Worm (Caenorhabditis elegans) whole organism, young adult: ENCODE data around the gene F36D3.14.

Experiments
- B0336.3 ChIP-seq: fragments of 200-800 bp; sonication (Bioruptor generic); IDR thresholded peaks from 2 replicates; pipeline ENCODE4 v1.3.6; 2022; ENCODE audit warnings: missing genetic modification characterization, missing compliant biosample characterization
- F22D6.2 ChIP-seq: sonication (generic microtip); optimal IDR thresholded peaks from 2 replicates; lab custom pipeline; 2016; ENCODE audit warnings: mild to moderate bottlenecking, missing genetic modification characterization, missing compliant biosample characterization
- F39B2.1 ChIP-seq: fragments of 200-800 bp; sonication (Bioruptor generic); IDR thresholded peaks from 2 replicates; pipeline ENCODE4 v1.3.6; 2022; ENCODE audit warnings: missing genetic modification reagents, missing genetic modification characterization, missing compliant biosample characterization
- F52B5.7 ChIP-seq: sonication (generic microtip); optimal IDR thresholded peaks from 2 replicates; lab custom pipeline; 2016; ENCODE audit warnings: mild to moderate bottlenecking, missing genetic modification characterization, missing compliant biosample characterization
- F57C9.4 ChIP-seq: sonication (generic microtip); optimal IDR thresholded peaks from 2 replicates; lab custom pipeline; 2017; ENCODE audit warnings: mild to moderate bottlenecking, missing genetic modification characterization, missing compliant biosample characterization
- K11D2.4 ChIP-seq: fragments of 200-800 bp; sonication (Bioruptor generic); IDR thresholded peaks from 2 replicates; pipeline ENCODE4 v1.3.6; 2022; ENCODE audit warnings: missing genetic modification reagents, missing genetic modification characterization, missing compliant biosample characterization
- K12H6.12 ChIP-seq: fragments of 200-800 bp; sonication (Bioruptor generic); optimal IDR thresholded peaks from 2 replicates; lab custom pipeline; 2018; ENCODE audit warnings: mild to moderate bottlenecking, missing genetic modification characterization, missing compliant biosample characterization
- T26A5.8 ChIP-seq: sonication (generic microtip); optimal IDR thresholded peaks from 2 replicates; lab custom pipeline; 2016; ENCODE audit warnings: missing genetic modification characterization, missing compliant biosample characterization
- Y95B8A.8 ChIP-seq: fragments of 200-800 bp; sonication (Bioruptor generic); IDR thresholded peaks from 2 replicates; pipeline ENCODE4 v1.3.6; 2022; ENCODE audit warnings: missing genetic modification reagents, missing genetic modification characterization, missing compliant biosample characterization
- akir-1 ChIP-seq: fragments of 200-800 bp; sonication (Bioruptor generic); optimal IDR thresholded peaks from 2 replicates; lab custom pipeline; 2018; ENCODE audit warnings: mild to moderate bottlenecking, missing genetic modification characterization, moderate library complexity, missing compliant biosample characterization
- ama-1 ChIP-seq, 3 experiments: fragments of 150-350 bp in 1 of 3; sonication (generic microtip) in 2 of 3; optimal IDR thresholded peaks; 2 replicates each; lab custom pipeline; 2014 to 2018; ENCODE audit warnings: missing biosample characterization in 2 of 3, missing genetic modification characterization in 2 of 3, missing genetic modification reagents in 2 of 3
- aptf-2 ChIP-seq: fragments of 200-800 bp; sonication (Bioruptor generic); conservative IDR thresholded peaks from 2 replicates; pipeline ENCODE4 v1.3.6; 2022; ENCODE audit warnings: missing genetic modification reagents, missing genetic modification characterization, missing compliant biosample characterization
- aptf-3 ChIP-seq: fragments of 200-800 bp; sonication (Bioruptor generic); IDR thresholded peaks from 2 replicates; pipeline ENCODE4 v1.3.6; 2022; ENCODE audit warnings: missing genetic modification characterization, missing compliant biosample characterization
- atf-7 ChIP-seq: sonication (generic microtip); optimal IDR thresholded peaks from 2 replicates; lab custom pipeline; 2017; ENCODE audit warnings: mild to moderate bottlenecking, missing genetic modification characterization, missing compliant biosample characterization
- attf-3 ChIP-seq: fragments of 200-800 bp; sonication (Bioruptor generic); conservative IDR thresholded peaks from 2 replicates; pipeline ENCODE4 v1.3.6; 2022; ENCODE audit warnings: missing genetic modification reagents, missing genetic modification characterization, missing compliant biosample characterization
- bed-2 ChIP-seq: fragments of 200-800 bp; sonication (Bioruptor generic); IDR thresholded peaks from 2 replicates; pipeline ENCODE4 v1.3.6; 2022; ENCODE audit warnings: missing genetic modification reagents, missing genetic modification characterization, missing compliant biosample characterization
- ceh-27 ChIP-seq: fragments of 200-800 bp; sonication (Bioruptor generic); optimal IDR thresholded peaks from 2 replicates; lab custom pipeline; 2018; ENCODE audit warnings: mild to moderate bottlenecking, missing genetic modification characterization, moderate library complexity, missing compliant biosample characterization
- ceh-58 ChIP-seq: fragments of 200-800 bp; sonication (Bioruptor generic); IDR thresholded peaks from 2 replicates; pipeline ENCODE4 v1.3.6; 2022; ENCODE audit warnings: missing genetic modification characterization, missing compliant biosample characterization
- dpff-1 ChIP-seq: sonication (generic microtip); optimal IDR thresholded peaks from 2 replicates; lab custom pipeline; 2017; ENCODE audit warnings: mild to moderate bottlenecking, missing genetic modification characterization, missing compliant biosample characterization
- efl-1 ChIP-seq: fragments of 150-350 bp; optimal IDR thresholded peaks from 2 replicates; lab custom pipeline; 2014; ENCODE audit warnings: missing biosample characterization, missing genetic modification reagents, missing genetic modification characterization
- egl-18 ChIP-seq: fragments of 200-800 bp; sonication (Bioruptor generic); IDR thresholded peaks from 2 replicates; pipeline ENCODE4 v1.3.6; 2022; ENCODE audit warnings: missing genetic modification reagents, missing genetic modification characterization, missing compliant biosample characterization
- egl-44 ChIP-seq: fragments of 200-800 bp; sonication (Bioruptor generic); IDR thresholded peaks from 2 replicates; pipeline ENCODE4 v1.3.6; 2022; ENCODE audit warnings: missing genetic modification reagents, missing genetic modification characterization, missing compliant biosample characterization
- egrh-3 ChIP-seq: fragments of 200-800 bp; sonication (Bioruptor generic); IDR thresholded peaks from 2 replicates; pipeline ENCODE4 v1.3.6; 2022; ENCODE audit warnings: missing genetic modification reagents, missing genetic modification characterization, missing compliant biosample characterization
- ekl-4 ChIP-seq: fragments of 200-800 bp; sonication (Bioruptor generic); IDR thresholded peaks from 2 replicates; pipeline ENCODE4 v1.3.6; 2022; ENCODE audit warnings: missing genetic modification reagents, missing genetic modification characterization, missing compliant biosample characterization
- ets-4 ChIP-seq: fragments of 200-800 bp; sonication (Bioruptor generic); optimal IDR thresholded peaks from 2 replicates; lab custom pipeline; 2018; ENCODE audit warnings: mild to moderate bottlenecking, missing genetic modification characterization, missing compliant biosample characterization
- him-1 ChIP-seq: sonication (generic microtip); optimal IDR thresholded peaks from 2 replicates; lab custom pipeline; 2016; ENCODE audit warnings: missing genotype, missing genetic modification reagents, missing genetic modification characterization, missing compliant biosample characterization
- hlh-26 ChIP-seq: fragments of 200-800 bp; sonication (Bioruptor generic); conservative IDR thresholded peaks from 2 replicates; pipeline ENCODE4 v1.3.6; 2022; ENCODE audit warnings: missing genetic modification reagents, missing genetic modification characterization, missing compliant biosample characterization
- hmg-1.2 ChIP-seq: fragments of 200-800 bp; sonication (Bioruptor generic); IDR thresholded peaks from 2 replicates; pipeline ENCODE4 v1.3.6; 2022; ENCODE audit warnings: missing genetic modification reagents, missing genetic modification characterization, missing compliant biosample characterization
- hmg-20 ChIP-seq: fragments of 200-800 bp; sonication (Bioruptor generic); IDR thresholded peaks from 2 replicates; pipeline ENCODE4 v1.3.6; 2022; ENCODE audit warnings: missing genetic modification reagents, missing genetic modification characterization, missing compliant biosample characterization
- hsf-1 ChIP-seq: fragments of 200-800 bp; sonication (Bioruptor generic); IDR thresholded peaks from 2 replicates; pipeline ENCODE4 v1.3.6; 2022; ENCODE audit warnings: missing genetic modification reagents, missing genetic modification characterization, missing compliant biosample characterization
- let-607 ChIP-seq, 2 experiments: fragments of 200-800 bp in 1 of 2; sonication (Bioruptor generic) in 1 of 2; sonication (generic microtip) in 1 of 2; optimal IDR thresholded peaks; 2 replicates each; lab custom pipeline; 2016 to 2018; ENCODE audit warnings: mild to moderate bottlenecking in 2 of 2, missing compliant biosample characterization in 2 of 2, missing genetic modification characterization in 2 of 2, moderate library complexity in 2 of 2, missing genotype in 1 of 2
- lsy-27 ChIP-seq: sonication (generic microtip); optimal IDR thresholded peaks from 2 replicates; lab custom pipeline; 2017; ENCODE audit warnings: missing genetic modification characterization, mild to moderate bottlenecking, missing compliant biosample characterization, antibody characterized with exemption, missing genotype, borderline replicate concordance; ENCODE audit not compliant: insufficient read depth
- madf-6 ChIP-seq: fragments of 200-800 bp; sonication (Bioruptor generic); IDR thresholded peaks from 2 replicates; pipeline ENCODE4 v1.3.6; 2022; ENCODE audit warnings: missing genetic modification reagents, missing genetic modification characterization, missing compliant biosample characterization
- mel-28 ChIP-seq: sonication (generic microtip); optimal IDR thresholded peaks from 2 replicates; lab custom pipeline; 2016; ENCODE audit warnings: borderline replicate concordance, mild to moderate bottlenecking, missing genetic modification characterization, missing compliant biosample characterization
- nhr-179 ChIP-seq: sonication (generic microtip); optimal IDR thresholded peaks from 2 replicates; lab custom pipeline; 2016; ENCODE audit warnings: mild to moderate bottlenecking, missing genetic modification characterization, missing compliant biosample characterization
- nhr-27 ChIP-seq: fragments of 200-800 bp; sonication (Bioruptor generic); optimal IDR thresholded peaks from 2 replicates; lab custom pipeline; 2018; ENCODE audit warnings: mild to moderate bottlenecking, missing genetic modification characterization, moderate library complexity, missing compliant biosample characterization
- pha-4 ChIP-seq: fragments of 150-350 bp; sonication (generic microtip); optimal IDR thresholded peaks from 2 replicates; lab custom pipeline; 2014; ENCODE audit warnings: missing biosample characterization, missing genetic modification reagents, missing genetic modification characterization
- repo-1 ChIP-seq: sonication (generic microtip); optimal IDR thresholded peaks from 2 replicates; lab custom pipeline; 2017; ENCODE audit warnings: mild to moderate bottlenecking, missing genetic modification characterization, missing compliant biosample characterization
- sdz-38 ChIP-seq: sonication (generic microtip); optimal IDR thresholded peaks from 2 replicates; lab custom pipeline; 2016; ENCODE audit warnings: missing genotype, missing genetic modification characterization, missing compliant biosample characterization
- snpc-1.3 ChIP-seq: sonication (generic microtip); optimal IDR thresholded peaks from 2 replicates; lab custom pipeline; 2017; ENCODE audit warnings: missing genetic modification characterization, mild to moderate bottlenecking, missing compliant biosample characterization, antibody characterized with exemption, moderate library complexity, missing genotype, missing genetic modification reagents; ENCODE audit not compliant: insufficient read depth
- somi-1 ChIP-seq: fragments of 200-800 bp; sonication (Bioruptor generic); optimal IDR thresholded peaks from 2 replicates; lab custom pipeline; 2018; ENCODE audit warnings: mild to moderate bottlenecking, missing genetic modification characterization, missing compliant biosample characterization
- tbp1 ChIP-seq: fragments of 200-800 bp; sonication (Bioruptor generic); optimal IDR thresholded peaks from 2 replicates; lab custom pipeline; 2018; ENCODE audit warnings: mild to moderate bottlenecking, missing genetic modification characterization, missing compliant biosample characterization
- tlf-1 ChIP-seq: fragments of 200-800 bp; sonication (Bioruptor generic); optimal IDR thresholded peaks from 2 replicates; lab custom pipeline; 2018; ENCODE audit warnings: mild to moderate bottlenecking, missing genetic modification characterization, missing compliant biosample characterization
- xnd-1 ChIP-seq: sonication (generic microtip); optimal IDR thresholded peaks from 2 replicates; lab custom pipeline; 2016; ENCODE audit warnings: missing genotype, missing genetic modification reagents, missing genetic modification characterization, missing compliant biosample characterization
- ztf-25 ChIP-seq: fragments of 200-800 bp; sonication (Bioruptor generic); IDR thresholded peaks from 2 replicates; pipeline ENCODE4 v1.3.6; 2022; ENCODE audit warnings: missing genetic modification reagents, missing genetic modification characterization, missing compliant biosample characterization

The F36D3.14 gene

ce11 chrV:16534000-16534399 lies 30.9 kb upstream of the F36D3.14 start, which contains the start of gene cpr-2:
Gene cpr-2, minus strand, starts transcription at chrV:16534100.
- TF ChIP-seq let-607 (tag; optimal IDR thresholded peaks at IDR 0.05; lab: Kevin White, UChicago) (no peak), efl-1 (GFP tag; lab: Kevin White, UChicago) (no peak), F22D6.2 (tag; lab: Kevin White, UChicago) (no peak), dpff-1 (tag; lab: Kevin White, UChicago) (no peak), hlh-26 (GFP tag; lab: Robert Waterston, UW) (no peak), egrh-3 (GFP tag; lab: Robert Waterston, UW) (no peak), atf-7 (no peak), F57C9.4 (tag; lab: Kevin White, UChicago) (no peak), mel-28 (no peak), snpc-1.3 (no peak), ets-4 (GFP tag; lab: Kevin White, UChicago) (no peak)
- TF ChIP-seq, all 124 proteins: peak for 0

- TF ChIP-seq ztf-25 (no peak), tlf-1 (GFP tag; lab: Kevin White, UChicago) (no peak), bed-2 (no peak), xnd-1 (tag; lab: Kevin White, UChicago) (no peak), him-1 (tag; lab: Kevin White, UChicago) (no peak), ceh-58 (GFP tag; lab: Robert Waterston, UW) (no peak), K12H6.12 (tag; lab: Kevin White, UChicago) (no peak), hsf-1 (GFP tag; lab: Robert Waterston, UW) (no peak), aptf-3 (no peak), T26A5.8 (tag; lab: Kevin White, UChicago) (no peak), ama-1 (optimal IDR thresholded peaks at IDR 0.05; lab: Kevin White, UChicago) (no peak), ama-1 (GFP tag; optimal IDR thresholded peaks at IDR 0.05; lab: Kevin White, UChicago) (no peak), F22D6.2 (tag; lab: Kevin White, UChicago) (no peak)
These were observed 24.7 kb upstream of the F36D3.14 start, which contains the start of gene F36D3.16 for ce11 chrV:16527796-16528195. Gene F36D3.16, plus strand, starts transcription at chrV:16528096.

ce11 chrV:16526858-16527257 lies 23.8 kb upstream of the F36D3.14 start, which contains the start of gene F36D3.8:
Gene F36D3.8, plus strand, starts transcription at chrV:16527158.
- TF ChIP-seq hmg-20 (GFP tag; lab: Robert Waterston, UW) (no peak), let-607 (tag; optimal IDR thresholded peaks at IDR 0.05; lab: Kevin White, UChicago) (no peak), F52B5.7 (tag; lab: Kevin White, UChicago) (no peak), nhr-27 (tag; lab: Kevin White, UChicago) (no peak), lsy-27 (tag; lab: Kevin White, UChicago) (no peak), Y95B8A.8 (GFP tag; lab: Robert Waterston, UW) (no peak), B0336.3 (GFP tag; lab: Robert Waterston, UW) (no peak), K11D2.4 (GFP tag; lab: Robert Waterston, UW) (no peak), tbp1 (GFP tag; lab: Kevin White, UChicago) (no peak), F39B2.1 (GFP tag; lab: Robert Waterston, UW) (no peak), sdz-38 (tag; lab: Kevin White, UChicago) (no peak), xnd-1 (tag; lab: Kevin White, UChicago) (no peak), ekl-4 (GFP tag; lab: Robert Waterston, UW) (no peak), madf-6 (no peak)

ce11 chrV:16522242-16522641 lies 19.2 kb upstream of the F36D3.14 start, which contains the start of gene srw-34:
Gene srw-34, minus strand, starts transcription at chrV:16522342.
- TF ChIP-seq K11D2.4 (GFP tag; lab: Robert Waterston, UW) (no peak), egl-44 (GFP tag; lab: Robert Waterston, UW) (no peak), akir-1 (GFP tag; lab: Kevin White, UChicago) (no peak), aptf-2 (no peak), nhr-179 (no peak), repo-1 (tag; lab: Kevin White, UChicago) (no peak), hmg-1.2 (no peak), egl-18 (GFP tag; lab: Robert Waterston, UW) (no peak), ceh-27 (GFP tag; lab: Kevin White, UChicago) (no peak), somi-1 (GFP tag; lab: Kevin White, UChicago) (no peak), attf-3 (no peak), hsf-1 (GFP tag; lab: Robert Waterston, UW) (no peak), pha-4 (no peak)
